Fruit fly (Drosophila melanogaster) whole organism, embryonic: ENCODE measurements around the gene CG2681.

Source experiments
- Ada2b ChIP-seq: fragments of 200-800 bp; sonication (Bioruptor generic); IDR thresholded peaks from 2 replicates; pipeline ENCODE4 v1.3.6; 2022; ENCODE audit warnings: missing biosample characterization, missing genetic modification characterization
- Blimp-1 ChIP-seq: fragments of 200-800 bp; sonication (Bioruptor generic); optimal IDR thresholded peaks from 3 replicates; lab custom pipeline; 2018; ENCODE audit warnings: missing biosample characterization, missing genetic modification characterization, mild to moderate bottlenecking, moderate library complexity, missing genetic modification reagents
- CG13424 ChIP-seq: fragments of 200-800 bp; sonication (Bioruptor generic); optimal IDR thresholded peaks from 2 replicates; lab custom pipeline; 2019; ENCODE audit warnings: missing biosample characterization, mild to moderate bottlenecking, missing genetic modification characterization, moderate library complexity
- CG16779 ChIP-seq: fragments of 200-800 bp; sonication (Bioruptor generic); IDR thresholded peaks from 2 replicates; pipeline ENCODE4 v1.3.6; 2022; ENCODE audit warnings: missing biosample characterization, missing genetic modification characterization
- CG1792 ChIP-seq: fragments of 200-800 bp; sonication (Bioruptor generic); optimal IDR thresholded peaks from 2 replicates; lab custom pipeline; 2016; ENCODE audit warnings: missing biosample characterization, missing genetic modification characterization
- CG18011 ChIP-seq: fragments of 200-800 bp; sonication (Bioruptor generic); optimal IDR thresholded peaks from 2 replicates; lab custom pipeline; 2017; ENCODE audit warnings: missing biosample characterization, missing genetic modification characterization, mild to moderate bottlenecking, moderate library complexity, missing genotype
- CG2120 ChIP-seq: fragments of 200-800 bp; sonication (Bioruptor generic); optimal IDR thresholded peaks from 3 replicates; lab custom pipeline; 2016; ENCODE audit warnings: missing biosample characterization, missing genetic modification characterization
- CG33213 ChIP-seq: fragments of 200-800 bp; sonication (Bioruptor generic); optimal IDR thresholded peaks from 3 replicates; lab custom pipeline; 2016; ENCODE audit warnings: missing biosample characterization, missing genetic modification characterization
- CG3847 ChIP-seq: fragments of 200-800 bp; sonication (Bioruptor generic); IDR thresholded peaks from 2 replicates; pipeline ENCODE4 v1.3.6; 2022; ENCODE audit warnings: missing biosample characterization, missing genetic modification characterization
- CG4328 ChIP-seq: fragments of 200-800 bp; sonication (Bioruptor generic); optimal IDR thresholded peaks from 3 replicates; lab custom pipeline; 2017; ENCODE audit warnings: missing biosample characterization, missing genetic modification reagents, missing genetic modification characterization
- CG4360 ChIP-seq: fragments of 200-800 bp; sonication (Bioruptor generic); IDR thresholded peaks from 2 replicates; pipeline ENCODE4 v1.3.6; 2022; ENCODE audit warnings: missing biosample characterization, missing genetic modification characterization
- CG4707 ChIP-seq: fragments of 200-800 bp; sonication (Bioruptor generic); optimal IDR thresholded peaks from 2 replicates; lab custom pipeline; 2018; ENCODE audit warnings: missing biosample characterization, mild to moderate bottlenecking, missing genetic modification characterization, moderate library complexity
- CG7839 ChIP-seq: fragments of 200-800 bp; sonication (Bioruptor generic); optimal IDR thresholded peaks from 3 replicates; lab custom pipeline; 2018; ENCODE audit warnings: missing biosample characterization, mild to moderate bottlenecking, missing genetic modification characterization, moderate library complexity
- CG7987 ChIP-seq: fragments of 200-800 bp; sonication (Bioruptor generic); optimal IDR thresholded peaks from 2 replicates; lab custom pipeline; 2018; ENCODE audit warnings: missing biosample characterization, mild to moderate bottlenecking, missing genetic modification characterization, moderate library complexity
- CG8281 ChIP-seq: fragments of 200-800 bp; sonication (Bioruptor generic); optimal IDR thresholded peaks from 2 replicates; lab custom pipeline; 2018; ENCODE audit warnings: missing biosample characterization, mild to moderate bottlenecking, missing genetic modification characterization, moderate library complexity
- CG9609 ChIP-seq: fragments of 200-800 bp; sonication (Bioruptor generic); optimal IDR thresholded peaks from 3 replicates; lab custom pipeline; 2016; ENCODE audit warnings: missing biosample characterization, missing genetic modification characterization
- CG9876 ChIP-seq: fragments of 200-800 bp; sonication (Bioruptor generic); optimal IDR thresholded peaks from 2 replicates; lab custom pipeline; 2016; ENCODE audit warnings: missing biosample characterization, missing genetic modification characterization
- CG9932 ChIP-seq: fragments of 200-800 bp; sonication (Bioruptor generic); IDR thresholded peaks from 2 replicates; pipeline ENCODE4 v1.3.6; 2022; ENCODE audit warnings: missing biosample characterization, missing genetic modification characterization
- ERR ChIP-seq: fragments of 200-800 bp; sonication (Bioruptor generic); optimal IDR thresholded peaks from 2 replicates; lab custom pipeline; 2016; ENCODE audit warnings: missing biosample characterization, missing genetic modification characterization
- HLH3B ChIP-seq: fragments of 200-800 bp; sonication (Bioruptor generic); IDR thresholded peaks from 2 replicates; pipeline ENCODE4 v1.3.6; 2022; ENCODE audit warnings: missing biosample characterization, missing genetic modification characterization
- Med ChIP-seq: fragments of 200-800 bp; sonication (Bioruptor generic); peaks from one replicate; lab custom pipeline; 2016; ENCODE audit warnings: missing biosample characterization, missing genetic modification characterization, mild to moderate bottlenecking, inconsistent platforms, moderate library complexity
- Oaz ChIP-seq: fragments of 200-800 bp; sonication (Bioruptor generic); IDR thresholded peaks from 2 replicates; pipeline ENCODE4 v1.3.6; 2022; ENCODE audit warnings: missing biosample characterization, missing genetic modification characterization
- Pdp1 ChIP-seq, 2 experiments: fragments of 200-800 bp; sonication (Bioruptor generic); optimal IDR thresholded peaks; 3 replicates each; lab custom pipeline; 2016; ENCODE audit warnings: missing biosample characterization in 2 of 2, missing genetic modification characterization in 2 of 2, mild to moderate bottlenecking in 1 of 2, moderate library complexity in 1 of 2
- Ravus ChIP-seq: fragments of 200-800 bp; sonication (Bioruptor generic); IDR thresholded peaks from 2 replicates; pipeline ENCODE4 v1.3.6; 2022; ENCODE audit warnings: missing biosample characterization, missing genetic modification characterization
- Side ChIP-seq: fragments of 200-800 bp; sonication (Bioruptor generic); optimal IDR thresholded peaks from 2 replicates; lab custom pipeline; 2016; ENCODE audit warnings: missing biosample characterization, missing genetic modification characterization
- az2 ChIP-seq: fragments of 200-800 bp; sonication (Bioruptor generic); optimal IDR thresholded peaks from 3 replicates; lab custom pipeline; 2016; ENCODE audit warnings: missing biosample characterization, missing genetic modification characterization
- crol ChIP-seq: fragments of 200-800 bp; sonication (Bioruptor generic); IDR thresholded peaks from 2 replicates; pipeline ENCODE4 v1.3.6; 2022; ENCODE audit warnings: missing biosample characterization, missing genetic modification characterization
- cwo ChIP-seq: fragments of 200-800 bp; sonication (Bioruptor generic); optimal IDR thresholded peaks from 3 replicates; lab custom pipeline; 2017; ENCODE audit warnings: missing biosample characterization, missing genetic modification characterization, mild to moderate bottlenecking, moderate library complexity, missing genetic modification reagents
- ems ChIP-seq: fragments of 200-800 bp; sonication (Bioruptor generic); optimal IDR thresholded peaks from 3 replicates; lab custom pipeline; 2016; ENCODE audit warnings: missing biosample characterization, missing genetic modification characterization
- fu2 ChIP-seq: fragments of 200-800 bp; sonication (Bioruptor generic); optimal IDR thresholded peaks from 2 replicates; lab custom pipeline; 2016; ENCODE audit warnings: missing biosample characterization, missing genetic modification characterization
- grau ChIP-seq: fragments of 200-800 bp; optimal IDR thresholded peaks from 3 replicates; lab custom pipeline; 2019; ENCODE audit warnings: missing biosample characterization, mild to moderate bottlenecking, missing genetic modification characterization, moderate library complexity
- lmd ChIP-seq: fragments of 200-800 bp; sonication (Bioruptor generic); IDR thresholded peaks from 2 replicates; pipeline ENCODE4 v1.3.6; 2022; ENCODE audit warnings: missing biosample characterization, missing genetic modification characterization
- maf-S ChIP-seq: fragments of 200-800 bp; sonication (Bioruptor generic); optimal IDR thresholded peaks from 2 replicates; lab custom pipeline; 2016; ENCODE audit warnings: missing biosample characterization, missing genetic modification characterization
- pzg ChIP-seq: fragments of 200-800 bp; sonication (Bioruptor generic); optimal IDR thresholded peaks from 3 replicates; lab custom pipeline; 2018; ENCODE audit warnings: missing biosample characterization, mild to moderate bottlenecking, missing genetic modification characterization, moderate library complexity
- row ChIP-seq: fragments of 200-800 bp; sonication (Bioruptor generic); IDR thresholded peaks from 3 replicates; pipeline ENCODE4 v1.3.6; 2022; ENCODE audit warnings: missing biosample characterization, missing genetic modification characterization
- sna ChIP-seq: fragments of 200-800 bp; sonication (Bioruptor generic); IDR thresholded peaks from 2 replicates; pipeline ENCODE4 v1.3.6; 2022; ENCODE audit warnings: missing biosample characterization, missing genetic modification characterization; ENCODE audit not compliant: partially characterized antibody
- sqz ChIP-seq: fragments of 200-800 bp; sonication (Bioruptor generic); optimal IDR thresholded peaks from 3 replicates; lab custom pipeline; 2018; ENCODE audit warnings: missing biosample characterization, mild to moderate bottlenecking, missing genetic modification characterization
- tap ChIP-seq: fragments of 200-800 bp; optimal IDR thresholded peaks from 3 replicates; lab custom pipeline; 2019; ENCODE audit warnings: missing biosample characterization, mild to moderate bottlenecking, missing genetic modification characterization, moderate library complexity

CG2681 gene

dm6 chrX:2685022-2685421, 23.5 kb upstream of the CG2681 start (continued):
- TF ChIP-seq CG8281 (tag; lab: Kevin White, UChicago) (no peak), CG3847 (GFP tag; lab: Robert Waterston, UW) (no peak), Oaz (GFP tag; lab: Robert Waterston, UW) (no peak), CG4328 (no peak), maf-S (GFP tag; lab: Kevin White, UChicago) (no peak), CG4360 (GFP tag; lab: Robert Waterston, UW) (no peak), CG9932 (GFP tag; lab: Robert Waterston, UW) (no peak), CG33213 (GFP tag; lab: Kevin White, UChicago) (no peak), az2 (GFP tag; lab: Kevin White, UChicago) (no peak), CG13424 (peak; percentile 19), row (GFP tag; lab: Robert Waterston, UW) (peak; percentile 65), HLH3B (GFP tag; lab: Robert Waterston, UW) (no peak), cwo (GFP tag; lab: Kevin White, UChicago) (peak; percentile 69), CG7839 (tag; lab: Kevin White, UChicago) (peak; percentile 4), Med (GFP tag; lab: Kevin White, UChicago) (peak; percentile 69), CG16779 (GFP tag; lab: Robert Waterston, UW) (no peak), CG9876 (GFP tag; lab: Kevin White, UChicago) (no peak), Blimp-1 (GFP tag; lab: Kevin White, UChicago) (no peak), tap (tag; lab: Kevin White, UChicago) (no peak), fu2 (GFP tag; lab: Kevin White, UChicago) (no peak), sqz (no peak), pzg (GFP tag; lab: Kevin White, UChicago) (no peak), CG9609 (GFP tag; lab: Kevin White, UChicago) (no peak), ERR (no peak), grau (tag; lab: Kevin White, UChicago) (peak; percentile 6), CG2120 (GFP tag; lab: Kevin White, UChicago) (no peak), crol (GFP tag; lab: Robert Waterston, UW) (no peak), sna (GFP tag; lab: Robert Waterston, UW) (no peak)

dm6 chrX:2685580-2685979, 22.9 kb upstream of the CG2681 start, which contains the start of gene per:
Gene per (plus strand): TSS chrX:2685580.
- TF ChIP-seq Side (GFP tag; lab: Kevin White, UChicago) (no peak), Ada2b (GFP tag; lab: Robert Waterston, UW) (no peak), CG4707 (no peak), CG18011 (GFP tag; lab: Kevin White, UChicago) (no peak), lmd (GFP tag; lab: Robert Waterston, UW) (no peak), CG1792 (GFP tag; lab: Kevin White, UChicago) (no peak), CG7987 (GFP tag; lab: Kevin White, UChicago) (no peak), ems (GFP tag; lab: Kevin White, UChicago) (no peak)

dm6 chrX:2686930-2687329, 21.6 kb upstream of the CG2681 start:
- TF ChIP-seq Ravus (GFP tag; lab: Robert Waterston, UW) (no peak), Pdp1 (GFP tag; optimal IDR thresholded peaks at IDR 0.05; lab: Kevin White, UChicago) (peak in 1 of 2 experiments; percentile 61)
